Worm (Caenorhabditis elegans): ENCODE results near the gene F49H12.7.

The F49H12.7 gene

DNA sequence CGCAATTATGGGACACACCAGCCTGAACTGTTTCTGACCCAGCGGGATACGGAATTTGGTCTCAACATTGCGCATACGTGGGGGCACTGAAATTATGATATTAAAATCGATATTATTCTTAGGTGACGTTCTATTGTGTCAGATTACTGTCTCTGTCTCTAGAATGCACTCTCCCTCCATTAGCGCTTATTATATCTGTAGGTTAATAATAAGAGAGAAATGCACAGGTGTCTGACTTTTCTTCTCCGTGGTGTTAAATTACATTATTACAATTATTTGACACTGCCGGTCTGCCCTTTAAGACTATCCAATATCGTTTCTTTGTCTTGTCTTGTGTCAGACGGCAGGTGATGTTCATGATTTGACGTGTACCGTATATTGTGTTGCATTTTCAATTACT, 22.2 kb upstream of the F49H12.7 start:
- TF ChIP-seq ceh-34 (tag; optimal IDR thresholded peaks at IDR 0.05) = peak; percentile 86
- TF ChIP-seq ceh-30 (tag; optimal IDR thresholded peaks at IDR 0.05) = no peak

DNA sequence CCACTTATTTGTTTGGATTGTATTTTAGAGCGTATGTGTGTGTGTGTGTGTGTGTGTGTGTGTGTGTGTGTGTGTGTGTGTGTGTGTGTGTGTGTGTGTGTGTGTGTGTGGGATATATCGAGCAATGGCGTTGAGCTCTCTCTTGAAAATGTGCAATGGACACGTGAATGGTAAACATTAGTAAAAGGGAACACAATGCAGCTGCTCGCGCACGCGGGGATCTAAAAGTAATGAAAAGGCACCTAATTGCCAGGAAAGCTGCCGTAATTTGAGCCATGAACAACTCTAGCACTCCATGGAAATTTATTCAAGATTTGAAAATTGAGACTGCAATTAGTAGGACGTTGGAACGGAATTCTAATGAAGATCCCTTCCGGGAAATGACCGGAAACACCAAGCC, 21.6 kb upstream of the F49H12.7 start:
- TF ChIP-seq unc-86 (tag; optimal IDR thresholded peaks at IDR 0.05) (no peak), ceh-19 (GFP tag; optimal IDR thresholded peaks at IDR 0.05) (peak; percentile 77), ceh-2 (tag; optimal IDR thresholded peaks at IDR 0.05) (peak; percentile 58), gmeb-2 (tag; optimal IDR thresholded peaks at IDR 0.05) (peak; percentile 7), tbx-2 (tag; optimal IDR thresholded peaks at IDR 0.05) (peak; percentile 12), pqm-1 (tag; optimal IDR thresholded peaks at IDR 0.05) (no peak), unc-42 (tag; optimal IDR thresholded peaks at IDR 0.05) (peak; percentile 41), rnt-1 (tag; optimal IDR thresholded peaks at IDR 0.05) (no peak), sox-4 (tag; optimal IDR thresholded peaks at IDR 0.05) (peak; percentile 4), dve-1 (tag; optimal IDR thresholded peaks at IDR 0.05) (no peak), fkh-10 (GFP tag; optimal IDR thresholded peaks at IDR 0.05) (no peak), elt-2 (tag; optimal IDR thresholded peaks at IDR 0.05) (no peak), fax-1 (tag; optimal IDR thresholded peaks at IDR 0.05) (no peak), nhr-11 (tag; optimal IDR thresholded peaks at IDR 0.05) (no peak), pha-2 (tag; optimal IDR thresholded peaks at IDR 0.05) (peak; percentile 19), Y22D7AL.16 (tag; optimal IDR thresholded peaks at IDR 0.05) (no peak), hlh-13 (GFP tag; optimal IDR thresholded peaks at IDR 0.05) (no peak), ceh-31 (tag; optimal IDR thresholded peaks at IDR 0.05) (peak; percentile 56), ref-2 (tag; optimal IDR thresholded peaks at IDR 0.05) (peak; percentile 29), sox-2 (GFP tag; IDR thresholded peaks at IDR 0.05) (peak; percentile 30; the same call in 1 of the 2 replicates), unc-55 (GFP tag; optimal IDR thresholded peaks at IDR 0.05) (no peak), ceh-6 (GFP tag; optimal IDR thresholded peaks at IDR 0.05) (peak; percentile 30), ceh-34 (tag; optimal IDR thresholded peaks at IDR 0.05) (peak; percentile 83)

DNA sequence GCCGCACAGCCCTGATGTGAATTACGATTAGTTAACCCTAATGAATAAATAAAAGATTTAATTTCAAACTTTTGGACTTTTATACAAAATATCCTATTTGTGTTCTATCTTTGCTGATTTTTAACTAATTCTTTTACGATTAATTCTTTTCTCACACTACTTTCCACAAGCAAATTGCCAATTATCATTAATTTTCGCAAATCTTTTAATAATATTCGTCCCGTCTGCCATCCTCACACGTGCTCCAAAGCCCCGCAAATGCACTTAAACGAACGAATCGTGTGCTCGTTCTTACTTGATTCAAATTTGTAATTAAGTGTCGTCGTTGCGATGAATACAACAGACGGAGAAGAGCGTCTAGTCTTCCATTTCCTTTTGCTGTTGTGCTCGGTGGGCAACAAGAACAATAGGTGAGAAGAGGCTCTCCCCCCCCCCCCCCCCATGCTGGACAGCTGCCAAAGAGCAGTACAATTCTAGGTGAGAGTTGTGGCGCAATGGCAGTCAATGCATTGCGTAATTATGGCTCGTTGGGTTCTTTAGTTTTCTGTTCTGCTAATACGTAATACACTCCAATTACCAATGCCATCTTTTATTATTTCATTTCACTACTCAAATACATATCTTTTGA, 20.2 kb upstream of the F49H12.7 start:
- peak; percentile 96 for TF ChIP-seq unc-42 (tag; optimal IDR thresholded peaks at IDR 0.05)
- peak; percentile 55 for TF ChIP-seq sox-2 (GFP tag; IDR thresholded peaks at IDR 0.05)
- TF ChIP-seq sdc-2 (tag; optimal IDR thresholded peaks at IDR 0.05) = no peak
- TF ChIP-seq ceh-31 (tag; optimal IDR thresholded peaks at IDR 0.05) = peak; percentile 45

- TF ChIP-seq zip-5 (tag; optimal IDR thresholded peaks at IDR 0.05) (no peak), ceh-48 (tag; optimal IDR thresholded peaks at IDR 0.05) (no peak), sox-4 (tag; optimal IDR thresholded peaks at IDR 0.05) (no peak), unc-3 (GFP tag; conservative IDR thresholded peaks at IDR 0.05) (no peak), unc-3 (tag; optimal IDR thresholded peaks at IDR 0.05) (no peak), unc-42 (tag; optimal IDR thresholded peaks at IDR 0.05) (peak; percentile 74)
Measured at ce11 chrX:2045603-2046002, 19.2 kb upstream of the F49H12.7 start.

ce11 chrX:2046124-2046722, 18.6 kb upstream of the F49H12.7 start, which contains the start of gene igcm-4:
Gene igcm-4 (minus strand): TSS chrX:2046360.
- TF ChIP-seq unc-3 (GFP tag; conservative IDR thresholded peaks at IDR 0.05) (no peak), unc-3 (tag; optimal IDR thresholded peaks at IDR 0.05) (no peak), unc-55 (GFP tag; optimal IDR thresholded peaks at IDR 0.05) (peak; percentile 99), ahr-1 (tag; optimal IDR thresholded peaks at IDR 0.05) (no peak), ceh-24 (tag; optimal IDR thresholded peaks at IDR 0.05) (no peak), nfya-1 (tag; optimal IDR thresholded peaks at IDR 0.05) (no peak), ref-2 (tag; optimal IDR thresholded peaks at IDR 0.05) (peak; percentile 9)
